Fruit fly (Drosophila melanogaster) whole organism, prepupa: ENCODE data around the gene P5CDh2.

Source experiments
- Blimp-1 ChIP-seq: fragments of 200-800 bp; sonication (Bioruptor generic); optimal IDR thresholded peaks from 3 replicates; lab custom pipeline; 2017; ENCODE audit warnings: missing biosample characterization, missing genetic modification characterization, mild to moderate bottlenecking, moderate library complexity, missing genetic modification reagents
- CG10631 ChIP-seq: fragments of 200-800 bp; sonication (Bioruptor generic); optimal IDR thresholded peaks from 2 replicates; lab custom pipeline; 2016; ENCODE audit warnings: missing biosample characterization, missing genetic modification characterization
- CG10669 ChIP-seq: fragments of 200-800 bp; sonication (Bioruptor generic); optimal IDR thresholded peaks from 3 replicates; lab custom pipeline; 2018; ENCODE audit warnings: missing biosample characterization, mild to moderate bottlenecking, missing genetic modification characterization, moderate library complexity
- CG11762 ChIP-seq: fragments of 200-800 bp; sonication (Bioruptor generic); optimal IDR thresholded peaks from 3 replicates; lab custom pipeline; 2016; ENCODE audit warnings: missing biosample characterization, missing genetic modification characterization; ENCODE audit not compliant: insufficient read depth
- CG15336 ChIP-seq: fragments of 200-800 bp; sonication (Bioruptor generic); IDR thresholded peaks from 2 replicates; pipeline ENCODE4 v1.3.6; 2022; ENCODE audit warnings: missing biosample characterization, missing genetic modification characterization
- CG16779 ChIP-seq: fragments of 200-800 bp; sonication (Bioruptor generic); optimal IDR thresholded peaks from 3 replicates; lab custom pipeline; 2017; ENCODE audit warnings: missing biosample characterization, mild to moderate bottlenecking, missing genetic modification characterization
- CG3032 ChIP-seq: fragments of 200-800 bp; optimal IDR thresholded peaks from 2 replicates; lab custom pipeline; 2019; ENCODE audit warnings: missing biosample characterization, mild to moderate bottlenecking, missing genetic modification characterization, moderate library complexity
- CG31627 ChIP-seq: fragments of 200-800 bp; sonication (Bioruptor generic); optimal IDR thresholded peaks from 3 replicates; lab custom pipeline; 2016; ENCODE audit warnings: missing biosample characterization, missing genetic modification characterization
- CG32006 ChIP-seq: fragments of 200-800 bp; sonication (Bioruptor generic); optimal IDR thresholded peaks from 3 replicates; lab custom pipeline; 2017; ENCODE audit warnings: missing biosample characterization, mild to moderate bottlenecking, missing genetic modification characterization
- CG4318 ChIP-seq: fragments of 200-800 bp; sonication (Bioruptor generic); optimal IDR thresholded peaks from 3 replicates; lab custom pipeline; 2017; ENCODE audit warnings: missing biosample characterization, mild to moderate bottlenecking, missing genetic modification characterization
- CG6163 ChIP-seq: fragments of 200-800 bp; sonication (Bioruptor generic); IDR thresholded peaks from 3 replicates; pipeline ENCODE4 v1.3.6; 2022; ENCODE audit warnings: missing biosample characterization, missing genetic modification characterization
- CG6276 ChIP-seq: fragments of 200-800 bp; sonication (Bioruptor generic); optimal IDR thresholded peaks from 2 replicates; lab custom pipeline; 2017; ENCODE audit warnings: missing biosample characterization, mild to moderate bottlenecking, missing genetic modification characterization
- CG6808 ChIP-seq: fragments of 200-800 bp; sonication (Bioruptor generic); optimal IDR thresholded peaks from 3 replicates; lab custom pipeline; 2017; ENCODE audit warnings: missing biosample characterization, missing genetic modification characterization, mild to moderate bottlenecking, moderate library complexity, missing genetic modification reagents
- CG6854 ChIP-seq: fragments of 200-800 bp; sonication (Bioruptor generic); optimal IDR thresholded peaks from 2 replicates; lab custom pipeline; 2017; ENCODE audit warnings: missing biosample characterization, mild to moderate bottlenecking, missing genetic modification characterization
- CG7368 ChIP-seq: fragments of 200-800 bp; sonication (Bioruptor generic); optimal IDR thresholded peaks from 3 replicates; lab custom pipeline; 2016; ENCODE audit warnings: missing biosample characterization, missing genetic modification characterization
- CG8119 ChIP-seq: fragments of 200-800 bp; sonication (Bioruptor generic); IDR thresholded peaks from 3 replicates; pipeline ENCODE4 v1.3.6; 2022; ENCODE audit warnings: missing biosample characterization, missing genetic modification characterization
- CG8319 ChIP-seq: fragments of 200-800 bp; sonication (Bioruptor generic); optimal IDR thresholded peaks from 3 replicates; lab custom pipeline; 2016; ENCODE audit warnings: missing biosample characterization, missing genetic modification characterization
- CG8632 ChIP-seq: fragments of 200-800 bp; sonication (Bioruptor generic); optimal IDR thresholded peaks from 3 replicates; lab custom pipeline; 2016; ENCODE audit warnings: missing biosample characterization, missing genetic modification characterization
- CG9139 ChIP-seq: fragments of 200-800 bp; sonication (Bioruptor generic); optimal IDR thresholded peaks from 3 replicates; lab custom pipeline; 2017; ENCODE audit warnings: missing biosample characterization, mild to moderate bottlenecking, missing genetic modification characterization
- Eip75B ChIP-seq: fragments of 200-800 bp; sonication (Bioruptor generic); optimal IDR thresholded peaks from 3 replicates; lab custom pipeline; 2016; ENCODE audit warnings: missing biosample characterization, missing genetic modification characterization
- Eip78C ChIP-seq: fragments of 200-800 bp; sonication (Bioruptor generic); peaks from one replicate; lab custom pipeline; 2016; ENCODE audit warnings: missing biosample characterization, missing genetic modification characterization
- Eip93F ChIP-seq: fragments of 200-800 bp; sonication (Bioruptor generic); optimal IDR thresholded peaks from 2 replicates; lab custom pipeline; 2016; ENCODE audit warnings: missing biosample characterization, mild to moderate bottlenecking, missing genetic modification characterization
- Ets21C ChIP-seq: fragments of 200-800 bp; sonication (Bioruptor generic); optimal IDR thresholded peaks from 3 replicates; lab custom pipeline; 2016; ENCODE audit warnings: missing biosample characterization, missing genetic modification characterization
- Ets96B ChIP-seq: fragments of 200-800 bp; optimal IDR thresholded peaks from 2 replicates; lab custom pipeline; 2019; ENCODE audit warnings: missing biosample characterization, mild to moderate bottlenecking, missing genetic modification characterization, moderate library complexity
- Hr38 ChIP-seq: sonication (Bioruptor generic); optimal IDR thresholded peaks from 2 replicates; lab custom pipeline; 2016; ENCODE audit warnings: missing biosample characterization, missing genetic modification characterization
- Met ChIP-seq: fragments of 200-800 bp; sonication (Bioruptor generic); optimal IDR thresholded peaks from 3 replicates; lab custom pipeline; 2016; ENCODE audit warnings: missing biosample characterization, missing genetic modification characterization
- Sox102F ChIP-seq: fragments of 200-800 bp; sonication (Bioruptor generic); optimal IDR thresholded peaks from 2 replicates; lab custom pipeline; 2016; ENCODE audit warnings: missing biosample characterization, mild to moderate bottlenecking, missing genetic modification characterization
- Sox14 ChIP-seq: fragments of 200-800 bp; sonication (Bioruptor generic); optimal IDR thresholded peaks from 3 replicates; lab custom pipeline; 2016; ENCODE audit warnings: missing biosample characterization, missing genetic modification characterization
- Sox15 ChIP-seq: fragments of 200-800 bp; sonication (Bioruptor generic); optimal IDR thresholded peaks from 3 replicates; lab custom pipeline; 2016; ENCODE audit warnings: missing biosample characterization, missing genetic modification characterization
- achi ChIP-seq: fragments of 200-800 bp; sonication (Bioruptor generic); optimal IDR thresholded peaks from 3 replicates; lab custom pipeline; 2016; ENCODE audit warnings: missing biosample characterization, missing genetic modification characterization
- acj6 ChIP-seq: fragments of 200-800 bp; sonication (Bioruptor generic); optimal IDR thresholded peaks from 3 replicates; lab custom pipeline; 2016; ENCODE audit warnings: missing biosample characterization, missing genetic modification characterization
- dac ChIP-seq: fragments of 200-800 bp; sonication (Bioruptor generic); optimal IDR thresholded peaks from 2 replicates; lab custom pipeline; 2017; ENCODE audit warnings: missing biosample characterization, mild to moderate bottlenecking, missing genetic modification characterization
- dsx ChIP-seq: fragments of 200-800 bp; optimal IDR thresholded peaks from 3 replicates; lab custom pipeline; 2019; ENCODE audit warnings: missing biosample characterization, mild to moderate bottlenecking, missing genetic modification characterization, moderate library complexity; ENCODE audit not compliant: poor library complexity, severe bottlenecking
- fd85E ChIP-seq: fragments of 200-800 bp; sonication (Bioruptor generic); optimal IDR thresholded peaks from 3 replicates; lab custom pipeline; 2016; ENCODE audit warnings: missing biosample characterization, missing genetic modification characterization
- fkh ChIP-seq: fragments of 200-800 bp; sonication (Bioruptor generic); optimal IDR thresholded peaks from 3 replicates; lab custom pipeline; 2017; ENCODE audit warnings: missing biosample characterization, mild to moderate bottlenecking, missing genetic modification characterization, moderate library complexity
- lz ChIP-seq: fragments of 200-800 bp; sonication (Bioruptor generic); optimal IDR thresholded peaks from 3 replicates; lab custom pipeline; 2016; ENCODE audit warnings: missing biosample characterization, missing genetic modification characterization
- net ChIP-seq: fragments of 200-800 bp; sonication (Bioruptor generic); optimal IDR thresholded peaks from 3 replicates; lab custom pipeline; 2016; ENCODE audit warnings: missing biosample characterization, missing genetic modification characterization
- pdm3 ChIP-seq: fragments of 200-800 bp; sonication (Bioruptor generic); optimal IDR thresholded peaks from 3 replicates; lab custom pipeline; 2016; ENCODE audit warnings: missing biosample characterization, missing genetic modification characterization
- salr ChIP-seq, 2 experiments: fragments of 200-800 bp; sonication (Bioruptor generic); optimal IDR thresholded peaks; 3 replicates each; lab custom pipeline; 2016 to 2018; ENCODE audit warnings: missing biosample characterization in 2 of 2, missing genetic modification characterization in 2 of 2, mild to moderate bottlenecking in 1 of 2
- spab ChIP-seq: fragments of 200-800 bp; sonication (Bioruptor generic); optimal IDR thresholded peaks from 2 replicates; lab custom pipeline; 2017; ENCODE audit warnings: missing biosample characterization, mild to moderate bottlenecking, missing genetic modification characterization, missing genetic modification reagents
- svp ChIP-seq: fragments of 200-800 bp; sonication (Bioruptor generic); peaks from one replicate; lab custom pipeline; 2016; ENCODE audit warnings: missing biosample characterization, missing genetic modification characterization
- topi ChIP-seq: fragments of 200-800 bp; sonication (Bioruptor generic); optimal IDR thresholded peaks from 3 replicates; lab custom pipeline; 2016; ENCODE audit warnings: missing biosample characterization, missing genetic modification characterization

The P5CDh2 gene

dm6 chr3R:21849988-21850460 is 27.7 kb upstream of the P5CDh2 start (continued):
- TF ChIP-seq dsx (GFP tag; lab: Kevin White, UChicago): no peak
- TF ChIP-seq CG6276 (GFP tag; lab: Kevin White, UChicago): peak; percentile 7
- TF ChIP-seq Blimp-1 (GFP tag; lab: Kevin White, UChicago): no peak
- TF ChIP-seq net (GFP tag; lab: Kevin White, UChicago): peak; percentile 15
- no peak for TF ChIP-seq Sox102F (GFP tag; lab: Kevin White, UChicago)
- peak; percentile 46 for TF ChIP-seq pdm3
- peak; percentile 13 for TF ChIP-seq Met
- TF ChIP-seq CG9139 (GFP tag; lab: Kevin White, UChicago): no peak
- peak in 1 of 2 experiments; percentile 55 for TF ChIP-seq salr (GFP tag; optimal IDR thresholded peaks at IDR 0.05; lab: Kevin White, UChicago)
- peak; percentile 34 for TF ChIP-seq CG6808 (GFP tag; lab: Kevin White, UChicago)
- TF ChIP-seq CG8119 (GFP tag; lab: Robert Waterston, UW): peak; percentile 64
- TF ChIP-seq CG10631: peak; percentile 41
- TF ChIP-seq spab (GFP tag; lab: Kevin White, UChicago): peak; percentile 1
- no peak for TF ChIP-seq Sox15 (GFP tag; lab: Kevin White, UChicago)
- TF ChIP-seq CG15336 (GFP tag; lab: Robert Waterston, UW): peak; percentile 53

- no peak for TF ChIP-seq achi (GFP tag; lab: Kevin White, UChicago)
- TF ChIP-seq CG11762 (GFP tag; lab: Kevin White, UChicago): no peak
- no peak for TF ChIP-seq acj6 (GFP tag; lab: Kevin White, UChicago)
- TF ChIP-seq CG6808 (GFP tag; lab: Kevin White, UChicago): no peak
- TF ChIP-seq fkh (GFP tag; lab: Kevin White, UChicago): no peak
- no peak for TF ChIP-seq CG7368 (GFP tag; lab: Kevin White, UChicago)
- TF ChIP-seq CG16779 (tag; lab: Kevin White, UChicago): no peak
- TF ChIP-seq Eip78C (GFP tag; lab: Kevin White, UChicago): peak; percentile 8
- TF ChIP-seq CG10669 (GFP tag; lab: Kevin White, UChicago): no peak
- TF ChIP-seq Eip75B (GFP tag; lab: Kevin White, UChicago): no peak
- no peak for TF ChIP-seq Met
- TF ChIP-seq fd85E (GFP tag; lab: Kevin White, UChicago): no peak
- TF ChIP-seq CG4318 (GFP tag; lab: Kevin White, UChicago): no peak
- TF ChIP-seq svp (GFP tag; lab: Kevin White, UChicago): peak; percentile 86
- TF ChIP-seq CG15336 (GFP tag; lab: Robert Waterston, UW): no peak
- no peak for TF ChIP-seq CG6854
These were observed 25.9 kb upstream of the P5CDh2 start for dm6 chr3R:21851592-21852578.

DNA sequence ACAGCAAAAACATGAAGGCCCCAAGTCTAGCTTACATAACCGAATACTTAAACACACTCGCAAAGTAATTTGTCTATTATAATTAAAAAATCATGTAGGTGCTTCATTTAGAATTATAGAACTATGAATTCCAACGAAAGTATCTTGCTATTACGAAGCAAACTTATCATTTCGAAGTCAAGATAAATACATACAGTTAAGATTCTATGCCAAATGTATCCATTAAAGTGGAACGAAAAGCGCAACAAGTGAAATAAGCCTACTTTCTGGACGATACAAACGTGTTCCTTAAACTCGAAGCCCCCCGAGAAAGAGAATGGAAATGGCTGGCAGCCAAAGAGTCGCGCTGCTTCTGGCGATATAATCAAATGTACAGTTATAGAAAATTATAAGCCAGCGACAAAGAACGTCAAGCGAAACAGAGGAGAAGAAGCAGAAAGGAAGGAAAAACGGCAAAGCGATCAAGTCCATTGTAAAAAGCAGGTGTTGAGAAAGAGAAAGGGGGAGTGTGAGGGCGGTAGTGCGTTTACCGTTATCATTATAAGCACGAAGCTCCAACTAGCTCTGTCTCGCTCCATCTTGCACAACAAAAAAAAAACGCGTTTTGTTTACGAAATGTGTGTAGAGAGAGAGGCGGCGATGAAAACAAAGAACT is 25.0 kb upstream of the P5CDh2 start:
- no peak for TF ChIP-seq Sox102F (GFP tag; lab: Kevin White, UChicago)
- TF ChIP-seq CG8119 (GFP tag; lab: Robert Waterston, UW): 0 out of 3 replicates have a peak, but pooled peaks have one; percentile 12
- peak; percentile 60 for TF ChIP-seq Sox14 (GFP tag; lab: Kevin White, UChicago)
- TF ChIP-seq CG32006 (GFP tag; lab: Kevin White, UChicago): peak; percentile 66
- no peak for TF ChIP-seq Eip93F
- TF ChIP-seq Eip78C (GFP tag; lab: Kevin White, UChicago): peak; percentile 72
- TF ChIP-seq fkh (GFP tag; lab: Kevin White, UChicago): no peak
- no peak for TF ChIP-seq fd85E (GFP tag; lab: Kevin White, UChicago)
- TF ChIP-seq net (GFP tag; lab: Kevin White, UChicago): no peak
- no peak for TF ChIP-seq CG8632 (GFP tag; lab: Kevin White, UChicago)
- no peak for TF ChIP-seq achi (GFP tag; lab: Kevin White, UChicago)
- TF ChIP-seq Ets21C: no peak
- no peak for TF ChIP-seq CG3032 (tag; lab: Kevin White, UChicago)
- peak; percentile 23 for TF ChIP-seq acj6 (GFP tag; lab: Kevin White, UChicago)
- TF ChIP-seq topi (GFP tag; lab: Kevin White, UChicago): no peak
- TF ChIP-seq Blimp-1 (GFP tag; lab: Kevin White, UChicago): no peak
- no peak for TF ChIP-seq lz (GFP tag; lab: Kevin White, UChicago)
- no peak for TF ChIP-seq dac (GFP tag; lab: Kevin White, UChicago)
- no peak for TF ChIP-seq Hr38 (GFP tag; lab: Kevin White, UChicago)
- TF ChIP-seq CG31627 (GFP tag; lab: Kevin White, UChicago): no peak
- peak; percentile 27 for TF ChIP-seq pdm3
- peak; percentile 30 for TF ChIP-seq Ets96B (tag; lab: Kevin White, UChicago)
- TF ChIP-seq CG8319 (GFP tag; lab: Kevin White, UChicago): no peak
- peak; percentile 15 for TF ChIP-seq dsx (GFP tag; lab: Kevin White, UChicago)
- TF ChIP-seq CG6163 (GFP tag; lab: Robert Waterston, UW): peak; percentile 29; the same call in 1 of the 3 replicates
- no peak for TF ChIP-seq Sox15 (GFP tag; lab: Kevin White, UChicago)
